Worm (Caenorhabditis elegans) whole organism, L3 larva: ENCODE data around the gene BE10.3.

Source experiments
- R02D3.7 ChIP-seq: fragments of 150-350 bp; optimal IDR thresholded peaks from 2 replicates; lab custom pipeline; 2014; ENCODE audit warnings: missing biosample characterization, missing genetic modification characterization
- ama-1 ChIP-seq: fragments of 150-350 bp; optimal IDR thresholded peaks from 2 replicates; lab custom pipeline; 2018
- elt-2 ChIP-seq: sonication (generic microtip); optimal IDR thresholded peaks from 2 replicates; lab custom pipeline; 2016; ENCODE audit warnings: missing genetic modification reagents, mild to moderate bottlenecking, missing genetic modification characterization, missing compliant biosample characterization
- lin-15B ChIP-seq: fragments of 150-350 bp; optimal IDR thresholded peaks from 2 replicates; lab custom pipeline; 2014; ENCODE audit warnings: missing biosample characterization, missing genetic modification characterization
- mdl-1 ChIP-seq: fragments of 150-350 bp; optimal IDR thresholded peaks from 2 replicates; lab custom pipeline; 2014; ENCODE audit warnings: missing biosample characterization, missing genetic modification characterization

DNA sequence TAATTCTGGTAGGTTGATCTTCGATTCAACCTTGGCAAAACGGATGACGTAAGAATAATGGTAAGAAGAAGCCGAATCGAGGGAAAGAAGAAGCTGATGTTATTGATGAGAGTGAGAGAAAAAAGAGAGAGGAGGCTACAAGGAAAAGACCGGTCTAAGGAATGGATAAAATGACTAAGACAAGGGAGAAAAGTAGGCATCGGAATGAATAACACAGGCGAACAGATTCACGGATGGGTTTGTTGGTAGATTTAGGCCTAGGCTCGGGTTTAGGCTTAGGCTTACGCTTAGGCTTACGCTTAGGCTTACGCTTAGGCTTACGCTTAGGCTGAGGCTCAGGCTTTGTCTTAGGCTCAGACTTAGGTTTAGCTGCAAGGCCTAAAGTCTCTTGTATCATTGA, 9.4 kb upstream of the BE10.3 start, which contains the start of gene agmo-1:
- TF ChIP-seq mdl-1 (tag; lab: Kevin White, UChicago): no peak
- TF ChIP-seq R02D3.7: no peak
- no peak for TF ChIP-seq elt-2 (tag; lab: Kevin White, UChicago)
- TF ChIP-seq lin-15B: no peak
- TF ChIP-seq ama-1 (lab: Kevin White, UChicago): no peak
